Fruit fly (Drosophila melanogaster): Measurements from ENCODE around the gene CG15728.
A peak's percentile ranks its signal among the peaks of the same experiment; 100 is the strongest.

CG15728 gene

dm6 chrX:12595100-12595609 is 28.9 kb upstream of the CG15728 start:
- TF ChIP-seq gl (tag; optimal IDR thresholded peaks at IDR 0.05) (no peak), rn (GFP tag; IDR thresholded peaks at IDR 0.05) (no peak), Pif1B (GFP tag; optimal IDR thresholded peaks at IDR 0.05) (no peak), CG32121 (GFP tag; IDR thresholded peaks at IDR 0.05) (no peak), EcR (GFP tag; optimal IDR thresholded peaks at IDR 0.05) (no peak), CG13204 (GFP tag; optimal IDR thresholded peaks at IDR 0.05) (no peak), fd96Ca (GFP tag; IDR thresholded peaks at IDR 0.05) (no peak), CG9948 (tag; optimal IDR thresholded peaks at IDR 0.05) (no peak), CG14655 (GFP tag; optimal IDR thresholded peaks at IDR 0.05) (no peak), D1 (tag; optimal IDR thresholded peaks at IDR 0.05) (no peak), CG8159 (tag; optimal IDR thresholded peaks at IDR 0.05) (no peak), Snoo (tag; optimal IDR thresholded peaks at IDR 0.05) (no peak)

- TF ChIP-seq gl (tag; optimal IDR thresholded peaks at IDR 0.05) (no peak), Snoo (tag; optimal IDR thresholded peaks at IDR 0.05) (peak; percentile 11), CG15710 (tag; optimal IDR thresholded peaks at IDR 0.05) (peak; percentile 29), CG9948 (tag; optimal IDR thresholded peaks at IDR 0.05) (peak; percentile 11), CG8159 (tag; optimal IDR thresholded peaks at IDR 0.05) (peak; percentile 29)
Measured at dm6 chrX:12595610-12596336, 28.3 kb upstream of the CG15728 start, which contains the start of the genes CG1824 and Sec16. Gene CG1824 (minus strand): TSS chrX:12595624. Gene Sec16 (plus strand): TSS chrX:12596047.

dm6 chrX:12596353-12597107 is 27.6 kb upstream of the CG15728 start:
- TF ChIP-seq Pif1B (GFP tag; optimal IDR thresholded peaks at IDR 0.05) (peak; percentile 74), CG13204 (GFP tag; optimal IDR thresholded peaks at IDR 0.05) (no peak), CG10348 (GFP tag; IDR thresholded peaks at IDR 0.05) (no peak), gl (tag; optimal IDR thresholded peaks at IDR 0.05) (no peak), Snoo (tag; optimal IDR thresholded peaks at IDR 0.05) (peak; percentile 76), EcR (GFP tag; optimal IDR thresholded peaks at IDR 0.05) (peak; percentile 92), CG9948 (tag; optimal IDR thresholded peaks at IDR 0.05) (peak; percentile 10), CG34367 (tag; optimal IDR thresholded peaks at IDR 0.05) (no peak), CG14655 (GFP tag; optimal IDR thresholded peaks at IDR 0.05) (no peak), CG17806 (tag; optimal IDR thresholded peaks at IDR 0.05) (no peak), CG12605 (GFP tag; IDR thresholded peaks at IDR 0.05) (peak; percentile 41; the same call in 1 of the 2 replicates), CG8159 (tag; optimal IDR thresholded peaks at IDR 0.05) (no peak), rn (GFP tag; IDR thresholded peaks at IDR 0.05) (no peak), Ets98B (GFP tag; IDR thresholded peaks at IDR 0.05) (peak; percentile 53), CG32121 (GFP tag; IDR thresholded peaks at IDR 0.05) (0 out of 2 replicates have a peak, but pooled peaks have one; percentile 22), CG8301 (tag; optimal IDR thresholded peaks at IDR 0.05) (no peak), CG4496 (GFP tag; IDR thresholded peaks at IDR 0.05) (no peak; the same call in 2 of the 3 replicates), CG15710 (tag; optimal IDR thresholded peaks at IDR 0.05) (peak; percentile 13), D1 (tag; optimal IDR thresholded peaks at IDR 0.05) (no peak), fd96Ca (GFP tag; IDR thresholded peaks at IDR 0.05) (no peak), Pif1A (GFP tag; optimal IDR thresholded peaks at IDR 0.05) (no peak)

dm6 chrX:12600802-12601793 is 23.0 kb upstream of the CG15728 start:
- TF ChIP-seq CG12605 (GFP tag; IDR thresholded peaks at IDR 0.05) = no peak
- TF ChIP-seq Snoo (tag; optimal IDR thresholded peaks at IDR 0.05) = no peak
- TF ChIP-seq CG8159 (tag; optimal IDR thresholded peaks at IDR 0.05) = no peak
- no peak for TF ChIP-seq fd96Ca (GFP tag; IDR thresholded peaks at IDR 0.05)
- no peak for TF ChIP-seq gl (tag; optimal IDR thresholded peaks at IDR 0.05)
- TF ChIP-seq CG32121 (GFP tag; IDR thresholded peaks at IDR 0.05) = no peak
- TF ChIP-seq rn (GFP tag; IDR thresholded peaks at IDR 0.05) = no peak
- no peak for TF ChIP-seq Pif1A (GFP tag; optimal IDR thresholded peaks at IDR 0.05)
- no peak for TF ChIP-seq CG17806 (tag; optimal IDR thresholded peaks at IDR 0.05)
- no peak for TF ChIP-seq CG9948 (tag; optimal IDR thresholded peaks at IDR 0.05)
- no peak for TF ChIP-seq CG10348 (GFP tag; IDR thresholded peaks at IDR 0.05)

Measured in whole organism, pupa.